Worm (Caenorhabditis elegans) whole organism, L2 larva: ENCODE data around the gene lys-2.

Experiments
- C34F6.9 ChIP-seq: fragments of 150-350 bp; optimal IDR thresholded peaks from 2 replicates; lab custom pipeline; 2014; ENCODE audit warnings: missing biosample characterization, missing genetic modification characterization
- F13H6.1 ChIP-seq: sonication (generic microtip); optimal IDR thresholded peaks from 2 replicates; lab custom pipeline; 2016; ENCODE audit warnings: missing genetic modification characterization, missing compliant biosample characterization
- Y55F3AM.14 ChIP-seq: fragments of 200-800 bp; sonication (Bioruptor generic); optimal IDR thresholded peaks from 2 replicates; lab custom pipeline; 2018; ENCODE audit warnings: mild to moderate bottlenecking, missing genetic modification characterization, missing compliant biosample characterization
- ZK546.5 ChIP-seq: sonication (generic microtip); optimal IDR thresholded peaks from 2 replicates; lab custom pipeline; 2017; ENCODE audit warnings: missing biosample characterization, missing genetic modification characterization
- alr-1 ChIP-seq: fragments of 150-350 bp; optimal IDR thresholded peaks from 2 replicates; lab custom pipeline; 2014; ENCODE audit warnings: missing biosample characterization, missing genetic modification characterization
- aly-2 ChIP-seq: fragments of 150-350 bp; optimal IDR thresholded peaks from 2 replicates; lab custom pipeline; 2014; ENCODE audit warnings: missing biosample characterization, missing genetic modification characterization
- ama-1 ChIP-seq: fragments of 150-350 bp; optimal IDR thresholded peaks from 2 replicates; lab custom pipeline; 2018; ENCODE audit warnings: inconsistent platforms
- blmp-1 ChIP-seq: sonication (generic microtip); optimal IDR thresholded peaks from 2 replicates; lab custom pipeline; 2017; ENCODE audit warnings: missing genetic modification characterization, mild to moderate bottlenecking, missing compliant biosample characterization, antibody characterized with exemption, moderate library complexity; ENCODE audit not compliant: insufficient read depth
- ceh-16 ChIP-seq: fragments of 150-350 bp; optimal IDR thresholded peaks from 2 replicates; lab custom pipeline; 2014; ENCODE audit warnings: missing biosample characterization, missing genetic modification characterization
- ceh-82 ChIP-seq: fragments of 150-350 bp; optimal IDR thresholded peaks from 2 replicates; lab custom pipeline; 2014; ENCODE audit warnings: missing biosample characterization, missing genetic modification characterization
- crh-2 ChIP-seq: sonication (generic microtip); optimal IDR thresholded peaks from 2 replicates; lab custom pipeline; 2017; ENCODE audit warnings: missing biosample characterization, missing genetic modification characterization
- dmd-4 ChIP-seq: sonication (generic microtip); optimal IDR thresholded peaks from 2 replicates; lab custom pipeline; 2017; ENCODE audit warnings: missing biosample characterization, missing genetic modification characterization
- elt-1 ChIP-seq: fragments of 150-350 bp; optimal IDR thresholded peaks from 2 replicates; lab custom pipeline; 2014; ENCODE audit warnings: missing biosample characterization, missing genetic modification characterization
- elt-3 ChIP-seq: sonication (generic microtip); optimal IDR thresholded peaks from 2 replicates; lab custom pipeline; 2017; ENCODE audit warnings: missing biosample characterization, missing genetic modification characterization
- fos-1 ChIP-seq: fragments of 150-350 bp; optimal IDR thresholded peaks from 2 replicates; lab custom pipeline; 2014; ENCODE audit warnings: missing biosample characterization, missing genetic modification characterization
- gmeb-1 ChIP-seq: fragments of 150-350 bp; optimal IDR thresholded peaks from 2 replicates; lab custom pipeline; 2014; ENCODE audit warnings: missing biosample characterization, missing genetic modification characterization
- lsy-2 ChIP-seq, 2 experiments: fragments of 150-350 bp in 1 of 2; sonication (generic microtip) in 1 of 2; optimal IDR thresholded peaks; 2 replicates each; lab custom pipeline; 2014 to 2017; ENCODE audit warnings: missing biosample characterization in 2 of 2, missing genetic modification characterization in 2 of 2
- mbf-1 ChIP-seq: sonication (generic microtip); optimal IDR thresholded peaks from 2 replicates; lab custom pipeline; 2017; ENCODE audit warnings: missing biosample characterization, missing genetic modification characterization
- nhr-10 ChIP-seq: sonication (generic microtip); optimal IDR thresholded peaks from 2 replicates; lab custom pipeline; 2017; ENCODE audit warnings: missing biosample characterization, missing genetic modification characterization
- nhr-12 ChIP-seq: fragments of 150-350 bp; optimal IDR thresholded peaks from 2 replicates; lab custom pipeline; 2014; ENCODE audit warnings: missing biosample characterization, missing genetic modification characterization
- nhr-21 ChIP-seq: fragments of 150-350 bp; optimal IDR thresholded peaks from 2 replicates; lab custom pipeline; 2014; ENCODE audit warnings: missing biosample characterization, missing genetic modification characterization
- nhr-25 ChIP-seq: fragments of 150-350 bp; sonication (generic microtip); optimal IDR thresholded peaks from 3 replicates; lab custom pipeline; 2014; ENCODE audit warnings: missing biosample characterization, missing genetic modification characterization
- nhr-6 ChIP-seq: fragments of 150-350 bp; optimal IDR thresholded peaks from 2 replicates; lab custom pipeline; 2014; ENCODE audit warnings: missing biosample characterization, missing genetic modification characterization
- nhr-77 ChIP-seq: fragments of 150-350 bp; optimal IDR thresholded peaks from 2 replicates; lab custom pipeline; 2014; ENCODE audit warnings: missing biosample characterization, missing genetic modification characterization
- peb-1 ChIP-seq: fragments of 150-350 bp; optimal IDR thresholded peaks from 2 replicates; lab custom pipeline; 2014; ENCODE audit warnings: missing biosample characterization, missing genetic modification characterization
- sma-9 ChIP-seq, 2 experiments: fragments of 150-350 bp in 1 of 2; sonication (generic microtip) in 1 of 2; optimal IDR thresholded peaks; 2 replicates each; lab custom pipeline; 2014 to 2016; ENCODE audit warnings: missing genetic modification characterization in 2 of 2, mild to moderate bottlenecking in 1 of 2, missing biosample characterization in 1 of 2, missing compliant biosample characterization in 1 of 2, missing genetic modification reagents in 1 of 2, moderate library complexity in 1 of 2
- unc-39 ChIP-seq: fragments of 150-350 bp; optimal IDR thresholded peaks from 2 replicates; lab custom pipeline; 2014; ENCODE audit warnings: missing biosample characterization, missing genetic modification characterization
- unc-55 ChIP-seq: fragments of 150-350 bp; sonication (generic microtip); optimal IDR thresholded peaks from 3 replicates; lab custom pipeline; 2014; ENCODE audit warnings: missing biosample characterization, missing genetic modification reagents, missing genetic modification characterization
- unc-62 ChIP-seq: fragments of 150-350 bp; optimal IDR thresholded peaks from 2 replicates; lab custom pipeline; 2014; ENCODE audit warnings: missing biosample characterization, missing genetic modification reagents, missing genetic modification characterization
- zag-1 ChIP-seq: fragments of 150-350 bp; optimal IDR thresholded peaks from 2 replicates; lab custom pipeline; 2014; ENCODE audit warnings: missing biosample characterization, missing genetic modification characterization

The lys-2 gene

DNA sequence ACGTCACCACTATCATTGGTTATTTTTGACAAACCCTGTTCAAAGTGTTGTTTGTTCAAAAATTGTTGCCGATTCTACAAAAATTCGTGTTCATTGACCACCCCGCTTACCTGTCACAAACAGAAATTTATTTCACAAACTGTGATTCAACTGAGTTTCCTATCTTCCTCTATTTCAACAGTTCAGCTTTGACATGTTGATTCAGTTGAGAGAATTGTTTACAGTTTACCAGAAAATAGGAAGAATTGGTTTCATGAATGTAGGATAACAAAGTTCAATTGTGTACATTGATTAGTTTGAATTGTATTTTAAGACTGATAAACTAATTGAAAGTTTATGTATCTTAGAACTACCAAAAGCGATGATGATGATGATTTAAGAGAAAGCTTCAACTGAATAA is 35.7 kb downstream of the lys-2 start:
- TF ChIP-seq C34F6.9 (tag; lab: Kevin White, UChicago) (no peak), fos-1 (tag; lab: Kevin White, UChicago) (no peak), alr-1 (tag; lab: Kevin White, UChicago) (no peak), crh-2 (tag; lab: Kevin White, UChicago) (no peak), ceh-82 (tag; lab: Kevin White, UChicago) (no peak), elt-1 (tag; lab: Kevin White, UChicago) (no peak), F13H6.1 (tag; lab: Kevin White, UChicago) (no peak), nhr-12 (tag; lab: Kevin White, UChicago) (no peak), lsy-2 (tag; optimal IDR thresholded peaks at IDR 0.05; lab: Kevin White, UChicago) (no peak), elt-3 (tag; lab: Kevin White, UChicago) (no peak), ceh-16 (no peak), peb-1 (no peak)

DNA sequence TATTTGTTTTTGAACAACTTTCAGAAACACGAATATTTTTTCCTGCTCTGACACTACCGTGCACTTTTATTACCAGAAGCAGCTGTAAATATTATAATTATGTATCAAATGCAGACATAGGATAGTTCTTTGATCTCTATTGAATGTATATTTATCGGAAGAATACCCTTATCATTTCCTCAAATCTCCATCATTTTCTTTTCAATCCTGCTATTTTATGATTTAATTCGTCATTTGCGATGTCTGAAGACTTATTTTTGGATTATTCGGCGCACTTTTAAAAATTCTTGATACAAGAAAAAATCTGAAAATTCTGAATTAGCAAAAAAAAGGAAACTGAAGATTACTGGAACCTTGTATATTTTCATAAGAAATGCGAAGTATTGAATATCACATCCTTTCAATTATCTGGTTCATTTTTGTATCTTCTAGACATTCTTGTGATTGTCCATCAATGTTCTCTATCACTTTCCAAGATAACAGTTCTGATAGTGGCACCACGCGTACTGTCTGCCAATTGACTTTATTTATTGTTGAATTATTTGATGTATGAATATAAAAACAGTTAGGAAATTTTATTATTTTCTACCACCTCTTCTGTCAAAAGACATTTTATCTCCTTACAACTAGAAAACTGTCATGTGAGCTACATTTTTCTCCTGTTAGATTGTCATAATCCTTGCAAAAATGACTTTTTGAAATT is 37.1 kb downstream of the lys-2 start:
- no peak for TF ChIP-seq aly-2 (tag; lab: Kevin White, UChicago)
- TF ChIP-seq fos-1 (tag; lab: Kevin White, UChicago) = peak; percentile 46
- no peak for TF ChIP-seq elt-3 (tag; lab: Kevin White, UChicago)
- peak; percentile 41 for TF ChIP-seq sma-9 (GFP tag; optimal IDR thresholded peaks at IDR 0.05; lab: Kevin White, UChicago)
- TF ChIP-seq sma-9 (tag; optimal IDR thresholded peaks at IDR 0.05; lab: Kevin White, UChicago) = no peak
- TF ChIP-seq unc-39 (tag; lab: Kevin White, UChicago) = no peak
- TF ChIP-seq ZK546.5 = no peak

DNA sequence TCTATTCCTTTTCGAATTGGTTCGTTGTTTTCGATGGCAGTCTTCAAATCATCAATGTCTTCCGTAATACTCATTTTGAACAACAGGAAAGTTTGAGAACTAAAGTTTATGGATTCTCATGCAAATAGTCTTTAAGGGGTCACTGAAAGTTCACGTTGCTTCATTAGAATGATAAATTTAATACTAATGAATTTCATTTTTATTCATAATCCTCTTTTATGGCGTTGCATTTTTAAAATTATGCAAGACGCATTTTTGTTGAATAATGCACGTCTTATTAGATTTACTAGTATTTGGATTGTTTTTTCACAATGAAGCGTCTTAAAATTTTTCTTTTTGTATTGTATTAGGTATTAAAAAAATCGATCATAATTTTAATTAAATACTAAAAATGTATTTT is 38.2 kb downstream of the lys-2 start, which contains the start of gene C12D8.9:
C12D8.9 (minus strand) TSS at position 101 of the 400 bp plus-strand sequence.
- no peak for TF ChIP-seq crh-2 (tag; lab: Kevin White, UChicago)
- TF ChIP-seq gmeb-1 (tag; lab: Kevin White, UChicago) = no peak
- no peak for TF ChIP-seq peb-1
- no peak for TF ChIP-seq dmd-4
- TF ChIP-seq nhr-6 (tag; lab: Kevin White, UChicago) = no peak
- TF ChIP-seq unc-55 (GFP tag; lab: Kevin White, UChicago) = no peak
- TF ChIP-seq C34F6.9 (tag; lab: Kevin White, UChicago) = no peak

DNA sequence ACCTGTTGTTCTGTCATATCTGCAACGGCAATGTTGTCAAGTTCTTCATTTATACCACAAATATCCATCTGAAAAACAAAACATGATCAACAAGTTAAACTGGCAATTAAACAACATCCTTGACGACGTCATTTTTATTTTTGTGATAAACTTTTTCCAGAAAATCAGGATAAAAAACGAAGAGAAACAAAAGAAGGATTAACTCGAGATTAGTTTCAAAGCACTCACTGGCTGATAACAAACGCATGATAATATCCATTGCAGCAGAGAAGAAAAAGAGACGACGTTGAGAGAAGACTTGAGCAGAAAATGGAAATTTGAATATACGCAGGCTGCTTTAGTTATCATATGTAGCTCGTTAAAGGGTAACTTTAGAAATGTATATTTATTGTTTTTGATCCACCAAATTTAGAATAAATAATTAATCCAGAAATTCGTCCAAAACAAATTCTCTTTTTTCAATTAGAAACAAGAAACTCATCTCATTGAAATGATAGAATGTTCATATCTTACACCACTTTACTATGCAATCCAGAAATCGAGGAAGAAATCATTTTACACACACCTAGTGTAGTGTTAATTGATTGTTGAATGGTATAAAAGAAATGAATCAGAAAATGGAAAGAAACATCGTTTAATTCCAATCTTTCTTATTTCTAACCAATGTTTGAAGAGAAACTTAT is 40.0 kb downstream of the lys-2 start, which contains the start of the genes C12D8.21 and col-148:
C12D8.21 (minus strand) TSS at position 68 of the 683 bp plus-strand sequence.
col-148 (plus strand) TSS at position 633 of the 683 bp plus-strand sequence.
- TF ChIP-seq zag-1 (tag; lab: Kevin White, UChicago) (no peak), nhr-10 (tag; lab: Kevin White, UChicago) (no peak), ama-1 (lab: Kevin White, UChicago) (no peak), unc-62 (GFP tag; lab: Kevin White, UChicago) (no peak), nhr-6 (tag; lab: Kevin White, UChicago) (no peak), ceh-16 (no peak), blmp-1 (tag; lab: Kevin White, UChicago) (no peak), nhr-21 (tag; lab: Kevin White, UChicago) (no peak)

DNA sequence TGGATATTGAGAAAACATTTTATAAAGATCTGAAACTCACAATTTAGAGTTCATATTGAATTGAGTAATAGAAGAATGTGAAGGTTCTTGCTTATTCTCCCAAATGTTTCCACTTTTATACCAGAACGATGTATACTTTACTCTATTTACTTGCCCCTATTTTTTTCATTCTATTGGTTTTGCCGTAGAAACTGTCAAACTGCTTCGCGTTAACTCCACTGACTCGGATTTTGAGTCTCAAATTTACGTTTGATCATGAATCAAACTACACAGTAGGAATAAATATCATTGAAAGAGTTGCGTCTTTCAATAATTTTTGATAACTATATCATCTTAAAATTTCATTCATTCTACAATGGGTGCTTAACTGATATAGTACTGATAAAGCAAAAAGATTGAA is 41.4 kb downstream of the lys-2 start, which contains the start of gene fipr-8:
fipr-8 (minus strand) TSS at position 101 of the 400 bp plus-strand sequence.
- TF ChIP-seq nhr-25 (no peak), nhr-77 (tag; lab: Kevin White, UChicago) (no peak), elt-1 (tag; lab: Kevin White, UChicago) (no peak), fos-1 (tag; lab: Kevin White, UChicago) (no peak), peb-1 (no peak), mbf-1 (tag; lab: Kevin White, UChicago) (no peak), Y55F3AM.14 (GFP tag; lab: Kevin White, UChicago) (no peak), nhr-10 (tag; lab: Kevin White, UChicago) (no peak), aly-2 (tag; lab: Kevin White, UChicago) (no peak)
